Worm (Caenorhabditis elegans) whole organism, L2 larva: ENCODE measurements around the gene sri-61.

Experiments
- ama-1 ChIP-seq: fragments of 150-350 bp; optimal IDR thresholded peaks from 2 replicates; lab custom pipeline; 2018; ENCODE audit warnings: inconsistent platforms
- dmd-4 ChIP-seq: sonication (generic microtip); optimal IDR thresholded peaks from 2 replicates; lab custom pipeline; 2017; ENCODE audit warnings: missing biosample characterization, missing genetic modification characterization
- egl-27 ChIP-seq: sonication (generic microtip); optimal IDR thresholded peaks from 3 replicates; lab custom pipeline; 2017; ENCODE audit warnings: missing biosample characterization, missing genetic modification reagents, missing genetic modification characterization
- elt-1 ChIP-seq: fragments of 150-350 bp; optimal IDR thresholded peaks from 2 replicates; lab custom pipeline; 2014; ENCODE audit warnings: missing biosample characterization, missing genetic modification characterization
- nhr-237 ChIP-seq: fragments of 150-350 bp; optimal IDR thresholded peaks from 2 replicates; lab custom pipeline; 2014; ENCODE audit warnings: missing biosample characterization, missing genetic modification characterization
- skn-1 ChIP-seq: sonication (generic microtip); optimal IDR thresholded peaks from 2 replicates; lab custom pipeline; 2017; ENCODE audit warnings: missing biosample characterization, missing genetic modification characterization
- unc-62 ChIP-seq: fragments of 150-350 bp; optimal IDR thresholded peaks from 2 replicates; lab custom pipeline; 2014; ENCODE audit warnings: missing biosample characterization, missing genetic modification reagents, missing genetic modification characterization

DNA sequence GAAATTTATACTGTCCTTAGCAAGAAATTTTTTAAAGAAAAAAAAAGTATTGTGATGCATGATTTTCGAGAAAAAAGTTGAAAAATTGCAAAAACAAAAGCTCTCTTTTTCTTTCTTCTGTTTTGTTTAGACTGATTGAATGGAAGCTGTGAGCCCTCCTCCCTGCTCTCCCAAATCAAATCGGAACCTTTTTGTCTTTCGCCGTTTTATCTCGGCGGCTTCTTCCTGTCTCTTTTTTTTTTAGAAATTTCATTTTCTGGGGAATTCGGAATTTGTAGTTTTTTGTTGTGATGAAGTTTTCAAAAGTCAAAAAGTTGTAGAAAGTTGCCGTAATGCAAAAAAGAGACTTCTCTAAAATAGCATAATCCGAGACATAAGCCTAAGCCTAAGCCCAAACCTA, 30.5 kb upstream of the sri-61 start:
- TF ChIP-seq nhr-237 (tag; lab: Kevin White, UChicago) (no peak), unc-62 (GFP tag; lab: Kevin White, UChicago) (no peak), egl-27 (tag; lab: Kevin White, UChicago) (no peak), ama-1 (lab: Kevin White, UChicago) (no peak), elt-1 (tag; lab: Kevin White, UChicago) (no peak), skn-1 (tag; lab: Kevin White, UChicago) (no peak), dmd-4 (tag; lab: Kevin White, UChicago) (no peak)
